Fruit fly (Drosophila melanogaster): ENCODE measurements around the gene ush.

DNA sequence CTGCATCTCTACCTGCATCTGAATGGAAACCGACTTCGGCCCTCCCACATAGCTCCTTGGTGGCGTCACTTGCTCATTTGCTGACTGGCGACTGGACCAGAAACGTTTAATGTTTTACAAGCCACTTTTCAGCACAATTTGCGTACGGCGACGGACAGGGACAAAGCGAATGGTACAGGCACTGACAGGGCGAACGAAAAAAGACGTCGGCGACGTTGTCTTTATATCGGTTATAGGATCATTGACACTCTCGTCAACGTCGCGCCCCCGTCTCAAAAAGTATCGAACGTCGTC lies 42.5 kb downstream of the ush start:
- TF ChIP-seq ttk (optimal IDR thresholded peaks at IDR 0.05) (no peak), psq (optimal IDR thresholded peaks at IDR 0.05) (no peak)
